Worm (Caenorhabditis elegans) whole organism, L4/young adult: ENCODE results near the gene Y56A3A.33.

Experiments used
- W03F9.2 ChIP-seq: fragments of 150-350 bp; optimal IDR thresholded peaks from 2 replicates; lab custom pipeline; 2014; ENCODE audit warnings: missing biosample characterization, missing genetic modification characterization
- dao-5 ChIP-seq: sonication (generic microtip); optimal IDR thresholded peaks from 2 replicates; lab custom pipeline; 2016; ENCODE audit warnings: missing genotype, missing genetic modification characterization, moderate library complexity, missing compliant biosample characterization
- him-1 ChIP-seq: sonication (generic microtip); optimal IDR thresholded peaks from 2 replicates; lab custom pipeline; 2016; ENCODE audit warnings: missing genotype, missing genetic modification reagents, missing genetic modification characterization, missing compliant biosample characterization

DNA sequence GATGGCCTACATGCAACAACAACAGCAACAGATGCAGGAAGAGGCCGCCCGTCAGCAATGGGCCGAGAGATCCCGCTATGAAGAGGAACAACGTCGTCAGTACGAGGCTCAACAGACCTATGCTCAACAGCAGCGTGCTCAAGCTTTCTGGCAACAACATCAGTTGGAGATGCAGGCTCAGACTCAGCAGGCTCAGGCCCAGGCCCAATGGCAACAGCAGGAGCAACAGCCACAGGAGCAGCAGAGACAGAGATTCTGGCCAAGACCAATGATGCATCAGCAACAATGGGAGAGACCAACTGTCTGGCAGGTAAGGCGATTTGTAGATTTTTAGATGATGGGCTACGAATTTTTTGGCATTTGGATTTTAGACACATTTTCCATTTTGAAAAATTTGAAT lies 19.5 kb upstream of the Y56A3A.33 start:
- TF ChIP-seq him-1 (tag; lab: Kevin White, UChicago) (no peak), W03F9.2 (no peak), dao-5 (tag; lab: Kevin White, UChicago) (no peak)
